Fruit fly (Drosophila melanogaster): Measurements from ENCODE around the gene fh.

DNA sequence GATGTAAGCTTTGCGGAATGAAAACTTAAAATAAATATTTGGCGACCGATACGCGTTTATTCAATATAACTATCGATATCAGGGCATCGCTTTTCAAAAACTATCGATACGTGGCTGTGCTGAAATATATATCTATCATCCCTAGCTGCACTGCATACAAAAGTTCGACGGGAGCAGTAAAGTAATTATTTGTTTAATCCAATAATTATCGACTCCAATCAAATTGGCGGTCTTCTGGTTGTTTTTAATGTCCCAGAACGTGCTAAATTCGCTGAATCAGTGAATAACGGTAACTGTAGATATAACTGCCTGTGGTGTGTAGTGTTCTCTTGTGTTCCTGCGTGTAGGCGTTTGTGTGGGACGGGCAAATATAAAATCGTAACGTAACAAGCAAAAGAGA, 14.2 kb upstream of the fh start, which contains the start of gene mei-P26:
- no peak for TF ChIP-seq lilli (GFP tag; optimal IDR thresholded peaks at IDR 0.05)
- no peak for TF ChIP-seq Bteb2 (GFP tag; optimal IDR thresholded peaks at IDR 0.05)
- no peak for TF ChIP-seq usp (GFP tag; optimal IDR thresholded peaks at IDR 0.05)
- no peak for TF ChIP-seq lov (optimal IDR thresholded peaks at IDR 0.05)
- TF ChIP-seq lov (GFP tag; IDR thresholded peaks at IDR 0.05): no peak
- TF ChIP-seq ind (GFP tag; optimal IDR thresholded peaks at IDR 0.05): no peak
- TF ChIP-seq fru (optimal IDR thresholded peaks at IDR 0.05): no peak
- no peak for TF ChIP-seq pan (optimal IDR thresholded peaks at IDR 0.05)
- TF ChIP-seq pan (GFP tag; optimal IDR thresholded peaks at IDR 0.05 in 1 of 2, IDR thresholded peaks at IDR 0.05 in 1 of 2): no peak
- TF ChIP-seq Pdp1 (GFP tag; optimal IDR thresholded peaks at IDR 0.05): peak in 1 of 2 experiments; percentile 26
- TF ChIP-seq CG8478 (optimal IDR thresholded peaks at IDR 0.05): no peak
- TF ChIP-seq CG6272 (GFP tag; IDR thresholded peaks at IDR 0.05): no peak
